Worm (Caenorhabditis elegans): ENCODE measurements around the gene K03A11.4.

ce11 chrX:13090665-13091064, 12.7 kb downstream of the K03A11.4 start, which contains the start of gene R03G8.3:
- TF ChIP-seq med-1 (GFP tag; optimal IDR thresholded peaks at IDR 0.05; ENCODE audit: insufficient read depth), result no peak
- no peak for TF ChIP-seq flt-1 (GFP tag; IDR thresholded peaks at IDR 0.05)
- no peak for TF ChIP-seq klf-2 (GFP tag; conservative IDR thresholded peaks at IDR 0.05)
- TF ChIP-seq cog-1 (tag; optimal IDR thresholded peaks at IDR 0.05), result no peak
- no peak for TF ChIP-seq ztf-23 (GFP tag; IDR thresholded peaks at IDR 0.05)
- TF ChIP-seq ztf-29 (GFP tag; IDR thresholded peaks at IDR 0.05), result no peak
- TF ChIP-seq ref-1 (GFP tag; conservative IDR thresholded peaks at IDR 0.05), result no peak
- no peak for TF ChIP-seq tab-1 (GFP tag; IDR thresholded peaks at IDR 0.05)
- TF ChIP-seq T22C8.4 (GFP tag; IDR thresholded peaks at IDR 0.05), result no peak

All from whole organism, midembryonic.